Worm (Caenorhabditis elegans) whole organism, L4/young adult: ENCODE measurements around the gene srt-7.

ENCODE experiments used
- W03F9.2 ChIP-seq: fragments of 150-350 bp; optimal IDR thresholded peaks from 2 replicates; lab custom pipeline; 2014; ENCODE audit warnings: missing biosample characterization, missing genetic modification characterization
- dao-5 ChIP-seq: sonication (generic microtip); optimal IDR thresholded peaks from 2 replicates; lab custom pipeline; 2016; ENCODE audit warnings: missing genotype, missing genetic modification characterization, moderate library complexity, missing compliant biosample characterization
- him-1 ChIP-seq: sonication (generic microtip); optimal IDR thresholded peaks from 2 replicates; lab custom pipeline; 2016; ENCODE audit warnings: missing genotype, missing genetic modification reagents, missing genetic modification characterization, missing compliant biosample characterization

- TF ChIP-seq him-1 = no peak
- no peak for TF ChIP-seq dao-5 (tag; lab: Kevin White, UChicago)
- TF ChIP-seq W03F9.2 (tag; lab: Kevin White, UChicago) = no peak
Measured at ce11 chrV:3124912-3125311, 43.3 kb downstream of the srt-7 start, which contains the start of gene Y73C8C.12.
